Worm (Caenorhabditis elegans) whole organism, young adult: ENCODE data around the gene C25H3.15.

Experiments
- D2030.7 ChIP-seq: fragments of 200-800 bp; sonication (Bioruptor generic); IDR thresholded peaks from 2 replicates; pipeline ENCODE4 v1.3.6; 2022; ENCODE audit warnings: missing genetic modification reagents, missing genetic modification characterization, missing compliant biosample characterization
- F10E7.11 ChIP-seq: sonication (generic microtip); optimal IDR thresholded peaks from 2 replicates; lab custom pipeline; 2017; ENCODE audit warnings: mild to moderate bottlenecking, missing genetic modification characterization, moderate library complexity, missing compliant biosample characterization
- F23B12.7 ChIP-seq: sonication (generic microtip); optimal IDR thresholded peaks from 2 replicates; lab custom pipeline; 2017; ENCODE audit warnings: missing genetic modification characterization, mild to moderate bottlenecking, missing compliant biosample characterization, antibody characterized with exemption, moderate library complexity; ENCODE audit not compliant: insufficient read depth
- Y95B8A.8 ChIP-seq: fragments of 200-800 bp; sonication (Bioruptor generic); IDR thresholded peaks from 2 replicates; pipeline ENCODE4 v1.3.6; 2022; ENCODE audit warnings: missing genetic modification reagents, missing genetic modification characterization, missing compliant biosample characterization
- ZK185.1 ChIP-seq: sonication (generic microtip); optimal IDR thresholded peaks from 2 replicates; lab custom pipeline; 2016; ENCODE audit warnings: mild to moderate bottlenecking, missing genetic modification characterization, missing compliant biosample characterization; ENCODE audit not compliant: poor library complexity, severe bottlenecking
- akir-1 ChIP-seq: fragments of 200-800 bp; sonication (Bioruptor generic); optimal IDR thresholded peaks from 2 replicates; lab custom pipeline; 2018; ENCODE audit warnings: mild to moderate bottlenecking, missing genetic modification characterization, moderate library complexity, missing compliant biosample characterization
- cebp-1 ChIP-seq, 2 experiments: fragments of 200-800 bp in 1 of 2; sonication (Bioruptor generic) in 1 of 2; sonication (generic microtip) in 1 of 2; IDR thresholded peaks in 1 of 2; optimal IDR thresholded peaks in 1 of 2; 2 replicates each; pipeline versions ENCODE4 v1.3.6 to Lab custom; 2017 to 2022; ENCODE audit warnings: missing compliant biosample characterization in 2 of 2, missing genetic modification characterization in 2 of 2, mild to moderate bottlenecking in 1 of 2, missing genetic modification reagents in 1 of 2, moderate library complexity in 1 of 2
- chd-7 ChIP-seq: sonication (generic microtip); optimal IDR thresholded peaks from 2 replicates; lab custom pipeline; 2016; ENCODE audit warnings: mild to moderate bottlenecking, missing genetic modification characterization, moderate library complexity, missing compliant biosample characterization
- him-1 ChIP-seq: sonication (generic microtip); optimal IDR thresholded peaks from 2 replicates; lab custom pipeline; 2016; ENCODE audit warnings: missing genotype, missing genetic modification reagents, missing genetic modification characterization, missing compliant biosample characterization
- lin-54 ChIP-seq: fragments of 200-800 bp; sonication (Bioruptor generic); optimal IDR thresholded peaks from 2 replicates; lab custom pipeline; 2018; ENCODE audit warnings: mild to moderate bottlenecking, missing genetic modification characterization, missing compliant biosample characterization
- nfya-2 ChIP-seq: fragments of 200-800 bp; sonication (Bioruptor generic); IDR thresholded peaks from 2 replicates; pipeline ENCODE4 v1.3.6; 2022; ENCODE audit warnings: missing genetic modification reagents, missing genetic modification characterization, missing compliant biosample characterization
- nhr-80 ChIP-seq: sonication (generic microtip); optimal IDR thresholded peaks from 2 replicates; lab custom pipeline; 2016; ENCODE audit warnings: missing genetic modification characterization, missing compliant biosample characterization
- snpc-4 ChIP-seq, 5 experiments: fragments of 150-350 bp in 1 of 5; sonication (generic microtip) in 4 of 5; optimal IDR thresholded peaks; 2 replicates each; lab custom pipeline; 2014 to 2018; ENCODE audit warnings: missing genetic modification characterization in 5 of 5, missing biosample characterization in 3 of 5, antibody characterized with exemption in 2 of 5, mild to moderate bottlenecking in 2 of 5, missing compliant biosample characterization in 2 of 5, missing genotype in 2 of 5, moderate library complexity in 2 of 5, missing genetic modification reagents in 1 of 5
- tbp1 ChIP-seq: fragments of 200-800 bp; sonication (Bioruptor generic); optimal IDR thresholded peaks from 2 replicates; lab custom pipeline; 2018; ENCODE audit warnings: mild to moderate bottlenecking, missing genetic modification characterization, missing compliant biosample characterization

C25H3.15 gene

ce11 chrII:5714807-5715206 is 49.7 kb downstream of the C25H3.15 start, which contains the start of the genes tiar-1 and lelo-4 (continued):
- TF ChIP-seq F10E7.11 (tag; lab: Kevin White, UChicago) (no peak), Y95B8A.8 (GFP tag; lab: Robert Waterston, UW) (no peak), him-1 (no peak), snpc-4 (GFP tag; optimal IDR thresholded peaks at IDR 0.05; lab: Kevin White, UChicago) (peak; percentile 4), snpc-4 (tag; optimal IDR thresholded peaks at IDR 0.05; lab: Kevin White, UChicago) (peak in 3 of 4 experiments; percentile 27 to 63 (median 62)), D2030.7 (GFP tag; lab: Robert Waterston, UW) (peak; percentile 19; the same call in 1 of the 2 replicates), cebp-1 (GFP tag; IDR thresholded peaks at IDR 0.05; lab: Robert Waterston, UW) (no peak), cebp-1 (tag; optimal IDR thresholded peaks at IDR 0.05; lab: Kevin White, UChicago) (peak; percentile 42), nhr-80 (tag; lab: Kevin White, UChicago) (peak; percentile 27), chd-7 (no peak), tbp1 (peak; percentile 16), nfya-2 (GFP tag; lab: Robert Waterston, UW) (no peak), akir-1 (GFP tag; lab: Kevin White, UChicago) (no peak), lin-54 (GFP tag; lab: Kevin White, UChicago) (peak; percentile 93), F23B12.7 (tag; lab: Kevin White, UChicago) (peak; percentile 86), ZK185.1 (tag; lab: Kevin White, UChicago) (peak; percentile 29)
- TF ChIP-seq, all 124 proteins: peak for 28
